Fruit fly (Drosophila melanogaster) whole organism, pupa: Measurements from ENCODE around the gene CG8563.

Experiments used
- CG10348 ChIP-seq: fragments of 200-800 bp; sonication (Bioruptor generic); IDR thresholded peaks from 2 replicates; pipeline ENCODE4 v1.3.6; 2022; ENCODE audit warnings: missing biosample characterization, missing genetic modification characterization
- CG12605 ChIP-seq: fragments of 200-800 bp; sonication (Bioruptor generic); IDR thresholded peaks from 2 replicates; pipeline ENCODE4 v1.3.6; 2022; ENCODE audit warnings: missing biosample characterization, missing genetic modification characterization
- CG13204 ChIP-seq: fragments of 200-800 bp; sonication (Bioruptor generic); optimal IDR thresholded peaks from 2 replicates; lab custom pipeline; 2018; ENCODE audit warnings: missing biosample characterization, mild to moderate bottlenecking, missing genetic modification characterization, moderate library complexity
- CG14655 ChIP-seq: fragments of 200-800 bp; sonication (Bioruptor generic); optimal IDR thresholded peaks from 3 replicates; lab custom pipeline; 2017; ENCODE audit warnings: mild to moderate bottlenecking, missing biosample characterization, missing genetic modification reagents, missing genetic modification characterization
- CG15710 ChIP-seq: fragments of 200-800 bp; sonication (Bioruptor generic); optimal IDR thresholded peaks from 2 replicates; lab custom pipeline; 2018; ENCODE audit warnings: missing biosample characterization, mild to moderate bottlenecking, missing genetic modification characterization, moderate library complexity
- CG17806 ChIP-seq: fragments of 200-800 bp; sonication (Bioruptor generic); optimal IDR thresholded peaks from 2 replicates; lab custom pipeline; 2018; ENCODE audit warnings: missing biosample characterization, mild to moderate bottlenecking, missing genetic modification characterization, moderate library complexity
- CG32121 ChIP-seq: fragments of 200-800 bp; sonication (Bioruptor generic); IDR thresholded peaks from 2 replicates; pipeline ENCODE4 v1.3.6; 2022; ENCODE audit warnings: missing biosample characterization, missing genetic modification characterization
- CG34367 ChIP-seq: fragments of 200-800 bp; sonication (Bioruptor generic); optimal IDR thresholded peaks from 2 replicates; lab custom pipeline; 2018; ENCODE audit warnings: missing biosample characterization, mild to moderate bottlenecking, missing genetic modification characterization
- CG4496 ChIP-seq: fragments of 200-800 bp; sonication (Bioruptor generic); IDR thresholded peaks from 3 replicates; pipeline ENCODE4 v1.3.6; 2022; ENCODE audit warnings: missing biosample characterization, missing genetic modification characterization
- CG8159 ChIP-seq: fragments of 200-800 bp; sonication (Bioruptor generic); optimal IDR thresholded peaks from 3 replicates; lab custom pipeline; 2018; ENCODE audit warnings: missing biosample characterization, mild to moderate bottlenecking, missing genetic modification characterization, moderate library complexity
- CG8301 ChIP-seq: fragments of 200-800 bp; sonication (Bioruptor generic); optimal IDR thresholded peaks from 2 replicates; lab custom pipeline; 2018; ENCODE audit warnings: missing biosample characterization, mild to moderate bottlenecking, missing genetic modification characterization
- CG9948 ChIP-seq: fragments of 200-800 bp; sonication (Bioruptor generic); optimal IDR thresholded peaks from 2 replicates; lab custom pipeline; 2018; ENCODE audit warnings: missing biosample characterization, mild to moderate bottlenecking, missing genetic modification characterization, moderate library complexity
- D1 ChIP-seq: fragments of 200-800 bp; sonication (Bioruptor generic); optimal IDR thresholded peaks from 2 replicates; lab custom pipeline; 2018; ENCODE audit warnings: missing biosample characterization, mild to moderate bottlenecking, missing genetic modification characterization, moderate library complexity
- EcR ChIP-seq: fragments of 200-800 bp; sonication (Bioruptor generic); optimal IDR thresholded peaks from 3 replicates; lab custom pipeline; 2019; ENCODE audit warnings: missing biosample characterization, missing genetic modification characterization, mild to moderate bottlenecking, moderate library complexity, missing genetic modification reagents
- Ets98B ChIP-seq: fragments of 200-800 bp; sonication (Bioruptor generic); IDR thresholded peaks from 2 replicates; pipeline ENCODE4 v1.3.6; 2022; ENCODE audit warnings: missing biosample characterization, missing genetic modification characterization
- Pif1A ChIP-seq: fragments of 200-800 bp; sonication (Bioruptor generic); optimal IDR thresholded peaks from 3 replicates; lab custom pipeline; 2016; ENCODE audit warnings: missing biosample characterization, missing genetic modification characterization
- Pif1B ChIP-seq: fragments of 200-800 bp; sonication (Bioruptor generic); optimal IDR thresholded peaks from 3 replicates; lab custom pipeline; 2016; ENCODE audit warnings: missing biosample characterization, missing genetic modification characterization
- Snoo ChIP-seq: fragments of 200-800 bp; sonication (Bioruptor generic); optimal IDR thresholded peaks from 3 replicates; lab custom pipeline; 2017; ENCODE audit warnings: missing biosample characterization, mild to moderate bottlenecking, missing genetic modification characterization, inconsistent platforms
- fd96Ca ChIP-seq: fragments of 200-800 bp; sonication (Bioruptor generic); IDR thresholded peaks from 3 replicates; pipeline ENCODE4 v1.3.6; 2022; ENCODE audit warnings: missing biosample characterization, missing genetic modification characterization
- gl ChIP-seq: fragments of 200-800 bp; sonication (Bioruptor generic); optimal IDR thresholded peaks from 2 replicates; lab custom pipeline; 2018; ENCODE audit warnings: missing biosample characterization, mild to moderate bottlenecking, missing genetic modification characterization
- rn ChIP-seq: fragments of 200-800 bp; sonication (Bioruptor generic); IDR thresholded peaks from 2 replicates; pipeline ENCODE4 v1.3.6; 2022; ENCODE audit warnings: missing biosample characterization, missing genetic modification characterization

CG8563 gene

DNA sequence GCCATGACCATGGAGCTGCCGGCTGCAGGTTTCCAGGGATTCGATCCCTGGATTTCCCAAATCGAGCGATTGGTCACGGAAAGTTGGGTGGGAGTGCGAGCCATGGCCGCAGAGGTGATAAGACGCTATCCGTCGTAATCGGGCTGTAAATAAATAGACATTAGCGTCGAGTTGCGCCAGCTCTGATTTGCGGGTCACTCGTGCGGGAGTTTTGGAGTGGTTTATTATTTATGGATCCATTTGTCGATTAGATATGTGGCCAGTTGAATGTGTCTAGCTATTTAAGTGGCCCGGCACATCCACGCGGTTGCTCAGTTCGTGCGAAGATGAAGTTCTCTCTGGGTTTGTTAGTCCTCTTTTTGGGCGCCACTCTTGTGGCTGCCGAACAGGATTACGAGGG lies 7.4 kb downstream of the CG8563 start, which contains the start of gene CG8562:
Gene CG8562 (plus strand): TSS at position 307 of the 400 bp plus-strand sequence.
- TF ChIP-seq CG4496 (GFP tag; lab: Robert Waterston, UW) (no peak), CG15710 (tag; lab: Kevin White, UChicago) (no peak), CG8159 (no peak), CG34367 (tag; lab: Kevin White, UChicago) (no peak), gl (tag; lab: Kevin White, UChicago) (no peak), CG10348 (no peak), CG9948 (no peak), CG32121 (GFP tag; lab: Robert Waterston, UW) (no peak), Pif1A (GFP tag; lab: Kevin White, UChicago) (no peak), CG13204 (GFP tag; lab: Kevin White, UChicago) (no peak), CG12605 (GFP tag; lab: Robert Waterston, UW) (no peak), rn (no peak), fd96Ca (GFP tag; lab: Robert Waterston, UW) (no peak), Ets98B (GFP tag; lab: Robert Waterston, UW) (no peak), CG14655 (GFP tag; lab: Kevin White, UChicago) (no peak), Snoo (no peak), D1 (tag; lab: Kevin White, UChicago) (no peak), EcR (GFP tag; lab: Kevin White, UChicago) (no peak), CG8301 (tag; lab: Kevin White, UChicago) (no peak)

dm6 chr3L:7399770-7400169 lies 9.2 kb downstream of the CG8563 start, which contains the start of gene CG18417:
Gene CG18417, plus strand, starts transcription at chr3L:7400070.
- TF ChIP-seq Pif1A (GFP tag; lab: Kevin White, UChicago), result no peak
- no peak for TF ChIP-seq CG15710 (tag; lab: Kevin White, UChicago)
- TF ChIP-seq CG8301 (tag; lab: Kevin White, UChicago), result no peak
- no peak for TF ChIP-seq EcR (GFP tag; lab: Kevin White, UChicago)
- TF ChIP-seq CG34367 (tag; lab: Kevin White, UChicago), result no peak
- TF ChIP-seq rn, result no peak
- no peak for TF ChIP-seq fd96Ca (GFP tag; lab: Robert Waterston, UW)
- TF ChIP-seq Snoo, result no peak

DNA sequence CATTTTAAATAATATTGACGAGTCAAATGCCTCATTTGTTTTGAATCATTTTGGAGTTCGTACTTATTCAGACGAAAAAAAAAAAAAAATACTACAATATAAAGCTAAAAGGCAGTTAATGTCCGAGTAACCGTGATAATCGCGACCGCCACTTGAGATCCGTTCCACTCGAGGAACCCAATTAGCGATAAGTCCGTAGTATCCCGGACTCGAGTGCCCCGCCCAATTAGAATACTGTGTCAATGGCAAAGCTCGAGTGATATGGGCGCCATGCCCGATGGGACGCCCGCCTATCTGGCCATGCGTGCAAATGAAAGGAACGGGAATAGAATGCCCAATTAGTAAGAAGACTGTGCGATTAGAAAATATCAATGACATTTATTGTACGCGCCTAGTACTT lies 11.4 kb downstream of the CG8563 start:
- TF ChIP-seq CG12605 (GFP tag; lab: Robert Waterston, UW) (no peak), Ets98B (GFP tag; lab: Robert Waterston, UW) (no peak), CG9948 (no peak), Pif1A (GFP tag; lab: Kevin White, UChicago) (no peak), fd96Ca (GFP tag; lab: Robert Waterston, UW) (no peak)

DNA sequence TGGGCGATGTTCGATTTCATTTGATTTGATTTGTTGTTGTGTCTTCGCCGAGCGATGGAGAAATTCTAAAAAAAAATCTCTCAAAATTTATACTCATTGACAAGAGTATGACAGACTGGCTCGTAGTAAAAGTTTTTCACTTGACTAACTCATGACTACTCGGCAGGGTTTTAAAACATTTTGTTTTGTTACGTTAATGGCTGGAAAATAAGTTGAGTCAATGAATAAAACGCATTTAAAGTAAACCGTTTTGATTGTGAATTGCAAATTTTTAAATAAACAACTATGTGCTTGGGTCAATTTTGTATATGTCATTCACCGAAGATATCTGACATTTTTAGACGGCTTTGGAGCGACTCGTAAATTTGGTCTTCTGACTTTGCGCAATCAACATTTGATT lies 13.5 kb downstream of the CG8563 start, which contains the start of gene CG8560:
Gene CG8560 (minus strand): TSS at position 101 of the 400 bp plus-strand sequence.
- TF ChIP-seq Pif1B (GFP tag; lab: Kevin White, UChicago) (no peak), CG4496 (GFP tag; lab: Robert Waterston, UW) (no peak), CG8301 (tag; lab: Kevin White, UChicago) (no peak), CG32121 (GFP tag; lab: Robert Waterston, UW) (no peak), gl (tag; lab: Kevin White, UChicago) (no peak), CG15710 (tag; lab: Kevin White, UChicago) (no peak), fd96Ca (GFP tag; lab: Robert Waterston, UW) (no peak), CG34367 (tag; lab: Kevin White, UChicago) (no peak), Ets98B (GFP tag; lab: Robert Waterston, UW) (no peak), CG13204 (GFP tag; lab: Kevin White, UChicago) (no peak), CG8159 (no peak), CG14655 (GFP tag; lab: Kevin White, UChicago) (no peak), rn (no peak), Snoo (no peak), CG10348 (no peak)
- TF ChIP-seq, all 21 proteins: peak for 0

DNA sequence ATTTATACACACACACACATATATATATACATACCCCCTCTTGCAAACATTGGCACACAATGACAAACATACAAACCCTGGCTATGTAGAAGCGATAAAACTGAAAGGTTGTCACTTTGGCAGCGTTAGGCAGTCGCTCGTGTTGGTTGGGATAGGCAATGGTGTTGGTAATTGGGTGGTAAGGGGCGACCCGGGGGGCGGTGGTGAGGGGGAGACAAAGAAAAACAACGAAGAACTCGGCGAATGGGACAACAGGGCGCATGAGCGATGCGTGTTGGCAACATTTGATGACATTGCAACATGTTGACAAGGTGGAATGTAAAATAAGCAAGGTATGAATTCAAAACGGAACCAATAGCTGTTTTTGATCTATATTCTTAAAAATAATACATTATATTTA lies 32.0 kb downstream of the CG8563 start:
- no peak for TF ChIP-seq CG32121 (GFP tag; lab: Robert Waterston, UW)
- no peak for TF ChIP-seq CG17806
- no peak for TF ChIP-seq CG8159
- no peak for TF ChIP-seq CG14655 (GFP tag; lab: Kevin White, UChicago)
- no peak for TF ChIP-seq CG4496 (GFP tag; lab: Robert Waterston, UW)
- no peak for TF ChIP-seq Pif1B (GFP tag; lab: Kevin White, UChicago)
- no peak for TF ChIP-seq CG13204 (GFP tag; lab: Kevin White, UChicago)
- TF ChIP-seq gl (tag; lab: Kevin White, UChicago), result no peak
- no peak for TF ChIP-seq rn
- no peak for TF ChIP-seq CG9948
- TF ChIP-seq D1 (tag; lab: Kevin White, UChicago), result no peak
- no peak for TF ChIP-seq CG12605 (GFP tag; lab: Robert Waterston, UW)
- TF ChIP-seq fd96Ca (GFP tag; lab: Robert Waterston, UW), result no peak
- TF ChIP-seq Pif1A (GFP tag; lab: Kevin White, UChicago), result no peak
- TF ChIP-seq CG34367 (tag; lab: Kevin White, UChicago), result no peak
- TF ChIP-seq, all 21 proteins: peak for 0

DNA sequence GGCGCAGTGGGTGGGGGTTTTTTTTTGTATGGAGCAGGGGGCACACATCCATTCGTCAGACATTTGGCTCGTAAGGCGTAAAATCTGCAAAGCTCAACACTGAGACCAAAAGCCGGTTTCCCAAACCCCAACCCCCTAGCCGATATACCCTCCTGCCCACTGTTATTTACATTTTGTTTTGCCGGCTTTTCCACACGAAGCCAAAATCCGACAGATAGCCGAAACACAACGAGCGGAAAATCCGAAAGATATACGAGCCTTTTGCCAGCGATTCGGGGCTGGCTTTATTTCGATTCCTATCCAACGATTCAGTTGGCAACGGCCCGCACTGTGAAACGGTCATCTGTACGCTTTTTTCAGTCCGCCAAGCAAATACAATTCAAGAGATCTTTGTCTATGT lies 33.0 kb downstream of the CG8563 start, which contains the start of gene CG42458:
Gene CG42458 (plus strand): TSS at position 311 of the 400 bp plus-strand sequence.
- TF ChIP-seq Ets98B (GFP tag; lab: Robert Waterston, UW) (0 out of 2 replicates have a peak, but pooled peaks have one; percentile 37), CG12605 (GFP tag; lab: Robert Waterston, UW) (no peak), EcR (GFP tag; lab: Kevin White, UChicago) (no peak), CG15710 (tag; lab: Kevin White, UChicago) (no peak), CG4496 (GFP tag; lab: Robert Waterston, UW) (peak; percentile 64; the same call in 1 of the 3 replicates)
- TF ChIP-seq, all 21 proteins: peak for 2
